Fruit fly (Drosophila melanogaster): ENCODE measurements around the gene mtgo.

Gene mtgo

DNA sequence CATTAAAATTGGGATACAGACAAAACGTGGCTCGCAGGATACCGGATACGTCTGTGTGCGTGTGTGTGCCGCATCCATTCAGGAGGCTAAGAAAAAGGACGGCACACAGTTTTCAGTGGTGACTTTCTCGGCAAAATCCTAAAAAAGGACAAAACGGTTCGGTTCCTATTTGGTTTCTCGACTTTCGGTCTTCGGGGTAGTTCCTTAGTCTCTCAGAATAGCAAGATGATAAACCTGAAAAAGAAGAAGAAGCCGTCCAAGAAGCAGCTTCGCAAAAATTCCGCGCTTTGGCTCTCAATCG is 140.7 kb downstream of the mtgo start:
- TF ChIP-seq CG11617 (GFP tag; optimal IDR thresholded peaks at IDR 0.05) (no peak), CG33017 (tag; optimal IDR thresholded peaks at IDR 0.05) (no peak), CG7045 (GFP tag; optimal IDR thresholded peaks at IDR 0.05) (no peak), ovo (GFP tag; optimal IDR thresholded peaks at IDR 0.05) (no peak), tj (GFP tag; optimal IDR thresholded peaks at IDR 0.05) (no peak), bab1 (GFP tag; optimal IDR thresholded peaks at IDR 0.05) (no peak), Mnt (GFP tag; optimal IDR thresholded peaks at IDR 0.05) (no peak), cnc (optimal IDR thresholded peaks at IDR 0.05) (no peak), Crg-1 (GFP tag; optimal IDR thresholded peaks at IDR 0.05) (no peak), CG5204 (GFP tag; optimal IDR thresholded peaks at IDR 0.05) (no peak), CG12768 (GFP tag; optimal IDR thresholded peaks at IDR 0.05) (no peak), pad (GFP tag; optimal IDR thresholded peaks at IDR 0.05) (no peak), kay (GFP tag; ENCODE audit: borderline replicate concordance) (no peak), Hr96 (GFP tag; optimal IDR thresholded peaks at IDR 0.05) (no peak), CG14711 (tag; optimal IDR thresholded peaks at IDR 0.05) (no peak)

dm6 chr2L:16686412-16687043 is 141.7 kb downstream of the mtgo start:
- TF ChIP-seq tj (GFP tag; optimal IDR thresholded peaks at IDR 0.05), result peak; percentile 96
- TF ChIP-seq cic (GFP tag; optimal IDR thresholded peaks at IDR 0.05), result no peak
- TF ChIP-seq CG1620 (GFP tag; optimal IDR thresholded peaks at IDR 0.05), result no peak
- no peak for TF ChIP-seq kay (GFP tag; ENCODE audit: borderline replicate concordance)
- no peak for TF ChIP-seq CG12768 (GFP tag; optimal IDR thresholded peaks at IDR 0.05)
- no peak for TF ChIP-seq CG14711 (tag; optimal IDR thresholded peaks at IDR 0.05)

dm6 chr2L:16687863-16688262 is 143.0 kb downstream of the mtgo start:
- no peak for TF ChIP-seq CG7101 (tag; optimal IDR thresholded peaks at IDR 0.05)
- no peak for TF ChIP-seq CG5204 (GFP tag; optimal IDR thresholded peaks at IDR 0.05)
- TF ChIP-seq ovo (GFP tag; optimal IDR thresholded peaks at IDR 0.05), result no peak
- no peak for TF ChIP-seq kay (GFP tag; ENCODE audit: borderline replicate concordance)
- no peak for TF ChIP-seq CG1620 (GFP tag; optimal IDR thresholded peaks at IDR 0.05)
- no peak for TF ChIP-seq CG14711 (tag; optimal IDR thresholded peaks at IDR 0.05)
- TF ChIP-seq CG33017 (tag; optimal IDR thresholded peaks at IDR 0.05), result no peak
- TF ChIP-seq bab1 (GFP tag; optimal IDR thresholded peaks at IDR 0.05), result no peak
- TF ChIP-seq CG11617 (GFP tag; optimal IDR thresholded peaks at IDR 0.05), result no peak
- TF ChIP-seq cnc (optimal IDR thresholded peaks at IDR 0.05), result no peak
- TF ChIP-seq pad (GFP tag; optimal IDR thresholded peaks at IDR 0.05), result no peak
- TF ChIP-seq Hr96 (GFP tag; optimal IDR thresholded peaks at IDR 0.05), result no peak
- TF ChIP-seq CG12768 (GFP tag; optimal IDR thresholded peaks at IDR 0.05), result no peak
- TF ChIP-seq cic (GFP tag; optimal IDR thresholded peaks at IDR 0.05), result no peak
- no peak for TF ChIP-seq toe (GFP tag; optimal IDR thresholded peaks at IDR 0.05)
- no peak for TF ChIP-seq Mnt (GFP tag; optimal IDR thresholded peaks at IDR 0.05)
- no peak for TF ChIP-seq tj (GFP tag; optimal IDR thresholded peaks at IDR 0.05)
- TF ChIP-seq Crg-1 (GFP tag; optimal IDR thresholded peaks at IDR 0.05), result no peak

DNA sequence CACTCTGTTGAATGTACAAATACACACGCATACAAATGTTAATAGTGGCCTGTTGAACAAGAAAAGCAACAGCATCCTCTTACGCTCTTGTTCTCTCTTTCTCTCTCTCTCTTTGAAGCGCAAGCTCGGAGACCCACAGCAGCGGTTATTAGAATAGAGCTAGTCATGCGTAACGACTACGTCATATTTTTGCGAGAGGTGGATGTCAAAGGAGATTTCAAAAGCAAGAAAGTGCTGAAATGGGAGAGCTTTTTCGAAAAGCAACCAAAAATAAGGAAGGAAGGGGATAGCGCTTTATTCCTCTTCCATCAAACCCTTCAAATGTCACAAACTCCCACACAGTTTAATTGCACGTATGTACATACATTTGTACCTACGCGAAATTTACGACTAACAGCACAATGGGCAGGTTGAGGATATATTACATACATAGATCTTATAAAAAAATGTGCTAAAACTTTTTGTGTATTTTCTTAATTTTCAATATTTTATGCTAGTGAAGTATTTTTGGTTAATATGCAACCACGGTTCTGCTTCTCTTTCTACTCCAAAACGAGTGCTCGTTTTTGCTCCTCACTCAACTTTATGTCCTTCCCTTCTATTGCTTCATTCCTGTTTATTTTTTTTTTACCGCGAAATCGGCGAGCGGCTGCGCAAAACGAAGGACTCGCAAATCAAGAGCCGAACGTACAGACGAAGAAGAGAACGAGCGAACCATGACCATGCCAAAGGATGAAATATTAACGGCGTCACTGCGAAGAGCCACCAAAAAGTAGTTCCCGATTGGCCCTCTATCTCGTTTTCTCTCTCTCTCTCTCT is 145.2 kb downstream of the mtgo start:
- TF ChIP-seq kay (GFP tag; ENCODE audit: borderline replicate concordance) (peak; percentile 85), CG5204 (GFP tag; optimal IDR thresholded peaks at IDR 0.05) (peak; percentile 32), tj (GFP tag; optimal IDR thresholded peaks at IDR 0.05) (no peak)

DNA sequence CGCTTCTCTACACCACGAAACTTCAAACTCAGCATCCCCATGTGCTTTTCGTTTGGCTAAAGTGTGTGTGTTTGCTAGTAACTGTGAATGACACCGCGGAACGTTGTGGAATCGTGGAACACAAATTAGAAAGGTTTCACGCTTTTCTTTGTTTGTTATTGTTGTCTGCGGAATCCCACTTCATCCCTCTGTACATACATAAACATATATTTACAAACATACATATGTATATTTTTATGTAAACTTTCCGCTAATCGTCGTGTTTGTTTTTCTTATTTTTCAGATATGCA is 145.7 kb downstream of the mtgo start:
- TF ChIP-seq CG33017 (tag; optimal IDR thresholded peaks at IDR 0.05) (no peak), cic (GFP tag; optimal IDR thresholded peaks at IDR 0.05) (no peak), ovo (GFP tag; optimal IDR thresholded peaks at IDR 0.05) (no peak), Mnt (GFP tag; optimal IDR thresholded peaks at IDR 0.05) (peak; percentile 2)

dm6 chr2L:16703008-16703510 is 158.2 kb downstream of the mtgo start:
- no peak for TF ChIP-seq Hr96 (GFP tag; optimal IDR thresholded peaks at IDR 0.05)
- peak; percentile 6 for TF ChIP-seq bab1 (GFP tag; optimal IDR thresholded peaks at IDR 0.05)

- TF ChIP-seq CG7045 (GFP tag; optimal IDR thresholded peaks at IDR 0.05), result peak; percentile 62
- TF ChIP-seq kay (GFP tag; ENCODE audit: borderline replicate concordance), result peak; percentile 73
- no peak for TF ChIP-seq CG12768 (GFP tag; optimal IDR thresholded peaks at IDR 0.05)
- TF ChIP-seq ovo (GFP tag; optimal IDR thresholded peaks at IDR 0.05), result no peak
- TF ChIP-seq cnc (optimal IDR thresholded peaks at IDR 0.05), result no peak
- no peak for TF ChIP-seq cic (GFP tag; optimal IDR thresholded peaks at IDR 0.05)
- TF ChIP-seq Crg-1 (GFP tag; optimal IDR thresholded peaks at IDR 0.05), result peak; percentile 58
- TF ChIP-seq CG33017 (tag; optimal IDR thresholded peaks at IDR 0.05), result peak; percentile 15
- TF ChIP-seq bab1 (GFP tag; optimal IDR thresholded peaks at IDR 0.05), result peak; percentile 72
- peak; percentile 71 for TF ChIP-seq toe (GFP tag; optimal IDR thresholded peaks at IDR 0.05)
- TF ChIP-seq Mnt (GFP tag; optimal IDR thresholded peaks at IDR 0.05), result peak; percentile 26
- peak; percentile 56 for TF ChIP-seq CG7101 (tag; optimal IDR thresholded peaks at IDR 0.05)
- TF ChIP-seq CG1620 (GFP tag; optimal IDR thresholded peaks at IDR 0.05), result peak; percentile 66
- TF ChIP-seq Hr96 (GFP tag; optimal IDR thresholded peaks at IDR 0.05), result peak; percentile 29
- TF ChIP-seq CG14711 (tag; optimal IDR thresholded peaks at IDR 0.05), result no peak
- TF ChIP-seq pad (GFP tag; optimal IDR thresholded peaks at IDR 0.05), result no peak
- peak; percentile 43 for TF ChIP-seq CG11617 (GFP tag; optimal IDR thresholded peaks at IDR 0.05)
- peak; percentile 4 for TF ChIP-seq tj (GFP tag; optimal IDR thresholded peaks at IDR 0.05)
- TF ChIP-seq Clk (GFP tag; optimal IDR thresholded peaks at IDR 0.05), result no peak
- TF ChIP-seq CG5204 (GFP tag; optimal IDR thresholded peaks at IDR 0.05), result peak; percentile 74
Observed at dm6 chr2L:16703753-16704152, 158.9 kb downstream of the mtgo start.
